Worm (Caenorhabditis elegans) whole organism, L1 larva: Measurements from ENCODE around the gene K08D10.10.
A peak's percentile ranks its signal among the peaks of the same experiment; 100 is the strongest.

Experiments
- C16A3.4 ChIP-seq: fragments of 150-350 bp; optimal IDR thresholded peaks from 2 replicates; lab custom pipeline; 2014; ENCODE audit warnings: missing biosample characterization, missing genetic modification characterization
- C34B4.2 ChIP-seq: sonication (generic microtip); optimal IDR thresholded peaks from 2 replicates; lab custom pipeline; 2017; ENCODE audit warnings: mild to moderate bottlenecking, missing genetic modification characterization, missing compliant biosample characterization
- F16B12.6 ChIP-seq: fragments of 150-350 bp; optimal IDR thresholded peaks from 2 replicates; lab custom pipeline; 2014; ENCODE audit warnings: missing biosample characterization, missing genetic modification characterization
- alr-1 ChIP-seq: fragments of 200-800 bp; sonication (Bioruptor generic); optimal IDR thresholded peaks from 2 replicates; lab custom pipeline; 2018; ENCODE audit warnings: borderline replicate concordance, mild to moderate bottlenecking, missing genetic modification characterization, missing compliant biosample characterization
- aly-2 ChIP-seq: fragments of 150-350 bp; optimal IDR thresholded peaks from 2 replicates; lab custom pipeline; 2014; ENCODE audit warnings: missing biosample characterization, missing genetic modification characterization
- ama-1 ChIP-seq: fragments of 150-350 bp; optimal IDR thresholded peaks from 2 replicates; lab custom pipeline; 2014
- ceh-82 ChIP-seq, 3 experiments: fragments of 150-350 bp in 1 of 3; sonication (generic microtip) in 2 of 3; optimal IDR thresholded peaks; 2 replicates each; lab custom pipeline; 2014 to 2017; ENCODE audit warnings: missing biosample characterization in 3 of 3, missing genetic modification characterization in 3 of 3
- ceh-88 ChIP-seq: fragments of 200-800 bp; sonication (Bioruptor generic); IDR thresholded peaks from 2 replicates; pipeline ENCODE4 v1.3.6; 2022; ENCODE audit warnings: missing genetic modification characterization, missing compliant biosample characterization
- ceh-90 ChIP-seq: sonication (generic microtip); optimal IDR thresholded peaks from 2 replicates; lab custom pipeline; 2016; ENCODE audit warnings: missing genetic modification characterization, missing compliant biosample characterization
- ces-1 ChIP-seq: fragments of 150-350 bp; optimal IDR thresholded peaks from 2 replicates; lab custom pipeline; 2014; ENCODE audit warnings: missing biosample characterization, missing genetic modification reagents, missing genetic modification characterization
- dpl-1 ChIP-seq, 3 experiments: fragments of 150-350 bp in 2 of 3; sonication (generic microtip) in 1 of 3; optimal IDR thresholded peaks; 2 replicates each; lab custom pipeline; 2014 to 2017; ENCODE audit warnings: missing biosample characterization in 3 of 3, missing genetic modification characterization in 3 of 3, missing genetic modification reagents in 3 of 3
- efl-3 ChIP-seq: fragments of 200-800 bp; sonication (Bioruptor generic); optimal IDR thresholded peaks from 2 replicates; lab custom pipeline; 2018; ENCODE audit warnings: mild to moderate bottlenecking, missing genetic modification characterization, missing compliant biosample characterization
- egl-13 ChIP-seq: sonication (generic microtip); optimal IDR thresholded peaks from 2 replicates; lab custom pipeline; 2016; ENCODE audit warnings: missing genotype, missing genetic modification reagents, missing genetic modification characterization, missing compliant biosample characterization
- elt-3 ChIP-seq, 6 experiments: fragments of 150-350 bp in 1 of 6; sonication (generic microtip); optimal IDR thresholded peaks; 2 replicates each; lab custom pipeline; 2017 to 2018; ENCODE audit warnings: missing biosample characterization in 6 of 6, missing genetic modification characterization in 6 of 6, inconsistent platforms in 1 of 6
- ets-5 ChIP-seq: fragments of 200-800 bp; sonication (Bioruptor generic); IDR thresholded peaks from 2 replicates; pipeline ENCODE4 v1.3.6; 2022; ENCODE audit warnings: missing genetic modification characterization, missing compliant biosample characterization
- fkh-10 ChIP-seq: sonication (generic microtip); optimal IDR thresholded peaks from 2 replicates; lab custom pipeline; 2017; ENCODE audit warnings: missing biosample characterization, missing genetic modification reagents, missing genetic modification characterization
- fkh-4 ChIP-seq: sonication (generic microtip); optimal IDR thresholded peaks from 2 replicates; lab custom pipeline; 2016; ENCODE audit warnings: missing compliant biosample characterization, missing genetic modification characterization, borderline replicate concordance
- fkh-8 ChIP-seq: sonication (generic microtip); optimal IDR thresholded peaks from 2 replicates; lab custom pipeline; 2016; ENCODE audit warnings: mild to moderate bottlenecking, missing genetic modification characterization, missing compliant biosample characterization
- hlh-17 ChIP-seq: fragments of 200-800 bp; sonication (Bioruptor generic); optimal IDR thresholded peaks from 2 replicates; lab custom pipeline; 2018; ENCODE audit warnings: missing genetic modification characterization, mild to moderate bottlenecking, missing compliant biosample characterization, moderate library complexity, borderline replicate concordance
- hlh-4 ChIP-seq: sonication (generic microtip); optimal IDR thresholded peaks from 2 replicates; lab custom pipeline; 2016; ENCODE audit warnings: mild to moderate bottlenecking, missing genetic modification characterization, missing compliant biosample characterization
- irx-1 ChIP-seq: sonication (generic microtip); optimal IDR thresholded peaks from 2 replicates; lab custom pipeline; 2016; ENCODE audit warnings: missing genetic modification characterization, missing compliant biosample characterization
- isw-1 ChIP-seq: fragments of 200-800 bp; sonication (Bioruptor generic); IDR thresholded peaks from 2 replicates; pipeline ENCODE4 v1.3.6; 2022; ENCODE audit warnings: missing genetic modification characterization, missing compliant biosample characterization
- lin-14 ChIP-seq: fragments of 200-800 bp; sonication (Bioruptor generic); optimal IDR thresholded peaks from 2 replicates; lab custom pipeline; 2018; ENCODE audit warnings: mild to moderate bottlenecking, missing genetic modification characterization, moderate library complexity, missing compliant biosample characterization
- lin-15B ChIP-seq: fragments of 150-350 bp; sonication (generic microtip); optimal IDR thresholded peaks from 3 replicates; lab custom pipeline; 2014; ENCODE audit warnings: missing biosample characterization, missing genetic modification characterization
- lin-35 ChIP-seq, 2 experiments: fragments of 150-350 bp; optimal IDR thresholded peaks; 2 replicates each; lab custom pipeline; 2014; ENCODE audit warnings: missing biosample characterization in 2 of 2, missing genetic modification characterization in 2 of 2, missing genetic modification reagents in 2 of 2
- lin-39 ChIP-seq: fragments of 150-350 bp; optimal IDR thresholded peaks from 2 replicates; lab custom pipeline; 2014; ENCODE audit warnings: missing biosample characterization, missing genetic modification reagents, missing genetic modification characterization
- mdl-1 ChIP-seq, 2 experiments: fragments of 150-350 bp; optimal IDR thresholded peaks; 2 replicates each; lab custom pipeline; 2014 to 2017; ENCODE audit warnings: missing biosample characterization in 2 of 2, missing genetic modification characterization in 2 of 2, inconsistent platforms in 1 of 2
- mep-1 ChIP-seq: fragments of 150-350 bp; optimal IDR thresholded peaks from 2 replicates; lab custom pipeline; 2014; ENCODE audit warnings: missing biosample characterization, missing genetic modification characterization
- nhr-20 ChIP-seq: sonication (generic microtip); optimal IDR thresholded peaks from 2 replicates; lab custom pipeline; 2016; ENCODE audit warnings: mild to moderate bottlenecking, missing genetic modification characterization, missing compliant biosample characterization
- nhr-237 ChIP-seq: fragments of 150-350 bp; optimal IDR thresholded peaks from 2 replicates; lab custom pipeline; 2014; ENCODE audit warnings: missing biosample characterization, missing genetic modification characterization
- nhr-28 ChIP-seq: fragments of 150-350 bp; optimal IDR thresholded peaks from 2 replicates; lab custom pipeline; 2014; ENCODE audit warnings: missing biosample characterization, missing genetic modification characterization
- nhr-71 ChIP-seq: sonication (generic microtip); optimal IDR thresholded peaks from 2 replicates; lab custom pipeline; 2016; ENCODE audit warnings: mild to moderate bottlenecking, missing genetic modification characterization, moderate library complexity, missing compliant biosample characterization
- nhr-76 ChIP-seq: sonication (generic microtip); optimal IDR thresholded peaks from 2 replicates; lab custom pipeline; 2017; ENCODE audit warnings: missing biosample characterization, missing genetic modification characterization
- pax-3 ChIP-seq: fragments of 200-800 bp; sonication (Bioruptor generic); optimal IDR thresholded peaks from 2 replicates; lab custom pipeline; 2018; ENCODE audit warnings: mild to moderate bottlenecking, missing genetic modification characterization, moderate library complexity, missing compliant biosample characterization
- rnt-1 ChIP-seq: sonication (generic microtip); optimal IDR thresholded peaks from 2 replicates; lab custom pipeline; 2016; ENCODE audit warnings: mild to moderate bottlenecking, missing genetic modification characterization, moderate library complexity, missing compliant biosample characterization
- sox-4 ChIP-seq: sonication (generic microtip); optimal IDR thresholded peaks from 2 replicates; lab custom pipeline; 2016; ENCODE audit warnings: missing genetic modification characterization, missing compliant biosample characterization
- sptf-1 ChIP-seq: fragments of 150-350 bp; optimal IDR thresholded peaks from 2 replicates; lab custom pipeline; 2014; ENCODE audit warnings: missing biosample characterization, missing genetic modification characterization
- sup-37 ChIP-seq: fragments of 200-800 bp; sonication (Bioruptor generic); optimal IDR thresholded peaks from 2 replicates; lab custom pipeline; 2018; ENCODE audit warnings: mild to moderate bottlenecking, missing genetic modification characterization, missing compliant biosample characterization
- swsn-7 ChIP-seq: sonication (generic microtip); optimal IDR thresholded peaks from 2 replicates; lab custom pipeline; 2016; ENCODE audit warnings: missing genetic modification characterization, missing compliant biosample characterization
- tbx-2 ChIP-seq: sonication (generic microtip); optimal IDR thresholded peaks from 2 replicates; lab custom pipeline; 2016; ENCODE audit warnings: missing genetic modification characterization, missing compliant biosample characterization
- unc-30 ChIP-seq: sonication (generic microtip); optimal IDR thresholded peaks from 2 replicates; lab custom pipeline; 2017; ENCODE audit warnings: missing biosample characterization, missing genetic modification characterization
- unc-98 ChIP-seq: fragments of 200-800 bp; sonication (Bioruptor generic); IDR thresholded peaks from 2 replicates; pipeline ENCODE4 v1.3.6; 2022; ENCODE audit warnings: missing genetic modification characterization, missing compliant biosample characterization
- zag-1 ChIP-seq: fragments of 150-350 bp; optimal IDR thresholded peaks from 2 replicates; lab custom pipeline; 2014; ENCODE audit warnings: missing biosample characterization, missing genetic modification characterization
- ztf-11 ChIP-seq, 2 experiments: sonication (generic microtip); optimal IDR thresholded peaks; 2 replicates each; lab custom pipeline; 2016 to 2017; ENCODE audit warnings: missing genetic modification characterization in 2 of 2, missing biosample characterization in 1 of 2, missing compliant biosample characterization in 1 of 2

The K08D10.10 gene

ce11 chrIV:4171531-4172163, 19.6 kb downstream of the K08D10.10 start, which contains the start of the genes K08D10.13 and rnp-2 (continued):
- TF ChIP-seq ztf-11 (tag; optimal IDR thresholded peaks at IDR 0.05; lab: Kevin White, UChicago), result peak in 1 of 2 experiments; percentile 59
- TF ChIP-seq lin-15B, result peak; percentile 73
- TF ChIP-seq swsn-7 (tag; lab: Kevin White, UChicago), result peak; percentile 54
- peak; percentile 45 to 67 (median 58) for TF ChIP-seq ceh-82 (tag; optimal IDR thresholded peaks at IDR 0.05; lab: Kevin White, UChicago)
- TF ChIP-seq nhr-20, result peak; percentile 27
- peak; percentile 28 for TF ChIP-seq C16A3.4 (tag; lab: Kevin White, UChicago)
- peak; percentile 79 for TF ChIP-seq ceh-90
- TF ChIP-seq aly-2 (tag; lab: Kevin White, UChicago), result no peak
- no peak for TF ChIP-seq ces-1
- peak; percentile 69 for TF ChIP-seq nhr-71 (tag; lab: Kevin White, UChicago)
- peak; percentile 18 for TF ChIP-seq egl-13 (tag; lab: Kevin White, UChicago)
- TF ChIP-seq fkh-4 (tag; lab: Kevin White, UChicago), result peak; percentile 21
- TF ChIP-seq fkh-10 (GFP tag; lab: Kevin White, UChicago), result peak; percentile 1
- TF ChIP-seq lin-35 (GFP tag; optimal IDR thresholded peaks at IDR 0.05; lab: Kevin White, UChicago), result peak; percentile 65 to 66
- TF ChIP-seq F16B12.6 (tag; lab: Kevin White, UChicago), result peak; percentile 52
- no peak for TF ChIP-seq zag-1 (tag; lab: Kevin White, UChicago)
- peak; percentile 27 for TF ChIP-seq sox-4 (tag; lab: Kevin White, UChicago)
- TF ChIP-seq dpl-1 (GFP tag; optimal IDR thresholded peaks at IDR 0.05; lab: Kevin White, UChicago), result peak; percentile 46 to 75 (median 56)
- peak; percentile 88 for TF ChIP-seq rnt-1
- TF ChIP-seq nhr-237, result no peak
- TF ChIP-seq tbx-2 (tag; lab: Kevin White, UChicago), result peak; percentile 60
- peak; percentile 25 for TF ChIP-seq fkh-8 (tag; lab: Kevin White, UChicago)
- peak; percentile 60 for TF ChIP-seq lin-14
- TF ChIP-seq isw-1 (GFP tag; lab: Robert Waterston, UW), result peak; percentile 29

ce11 chrIV:4172242-4172641, 20.2 kb downstream of the K08D10.10 start:
- TF ChIP-seq irx-1 (tag; lab: Kevin White, UChicago), result no peak
- no peak for TF ChIP-seq rnt-1
- TF ChIP-seq ztf-11 (tag; optimal IDR thresholded peaks at IDR 0.05; lab: Kevin White, UChicago), result no peak
- no peak for TF ChIP-seq sup-37
- TF ChIP-seq elt-3 (tag; optimal IDR thresholded peaks at IDR 0.05; lab: Kevin White, UChicago), result no peak
- TF ChIP-seq unc-98 (GFP tag; lab: Robert Waterston, UW), result no peak
- TF ChIP-seq nhr-20, result no peak
- TF ChIP-seq ceh-82 (tag; optimal IDR thresholded peaks at IDR 0.05; lab: Kevin White, UChicago), result no peak
- no peak for TF ChIP-seq alr-1
- TF ChIP-seq lin-39 (tag; lab: Kevin White, UChicago), result no peak
- no peak for TF ChIP-seq unc-30 (tag; lab: Kevin White, UChicago)
- TF ChIP-seq egl-13 (tag; lab: Kevin White, UChicago), result no peak
- TF ChIP-seq ama-1 (lab: Kevin White, UChicago), result no peak
- no peak for TF ChIP-seq hlh-4 (tag; lab: Kevin White, UChicago)
- no peak for TF ChIP-seq nhr-28

- TF ChIP-seq ces-1 (no peak), nhr-76 (no peak), sptf-1 (no peak), efl-3 (GFP tag; lab: Kevin White, UChicago) (no peak), hlh-17 (GFP tag; lab: Kevin White, UChicago) (no peak), lin-15B (no peak), mep-1 (tag; lab: Kevin White, UChicago) (no peak), ets-5 (GFP tag; lab: Robert Waterston, UW) (no peak), ceh-88 (GFP tag; lab: Robert Waterston, UW) (no peak), mdl-1 (tag; optimal IDR thresholded peaks at IDR 0.05; lab: Kevin White, UChicago) (no peak), C34B4.2 (tag; lab: Kevin White, UChicago) (no peak), pax-3 (tag; lab: Kevin White, UChicago) (no peak)
- TF ChIP-seq, all 84 proteins: peak for 0
Observed at ce11 chrIV:4173789-4174188, 21.8 kb downstream of the K08D10.10 start, which contains the start of gene rnp-3. TSS of gene rnp-3 (plus strand) at chrIV:4174089.
